Worm (Caenorhabditis elegans): ENCODE results near the gene chil-19.
"Not testable (repeated sequence)": the region's sequence is repeated elsewhere in the genome, so short reads cannot be mapped to it uniquely, and the experiment has no call there.

The chil-19 gene

ce11 chrII:9474367-9475105 lies 20.3 kb upstream of the chil-19 start, which contains the start of the genes chil-25 and chil-26:
chil-25 (minus strand) TSS chrII:9474467.
chil-26 (plus strand) TSS chrII:9475055.
- TF ChIP-seq T23F11.4 (GFP tag; optimal IDR thresholded peaks at IDR 0.05) (no peak), eyg-1 (tag; optimal IDR thresholded peaks at IDR 0.05) (no peak), F13H6.1 (tag; optimal IDR thresholded peaks at IDR 0.05) (no peak), pag-3 (tag; optimal IDR thresholded peaks at IDR 0.05; ENCODE audit: borderline replicate concordance) (no peak), ttx-3 (tag; optimal IDR thresholded peaks at IDR 0.05) (no peak), ref-2 (tag; optimal IDR thresholded peaks at IDR 0.05) (no peak), sox-2 (GFP tag; IDR thresholded peaks at IDR 0.05) (no peak), hlh-15 (tag; optimal IDR thresholded peaks at IDR 0.05) (no peak), sdc-2 (tag; optimal IDR thresholded peaks at IDR 0.05) (no peak), C08G9.2 (tag; optimal IDR thresholded peaks at IDR 0.05) (no peak), ceh-34 (tag; optimal IDR thresholded peaks at IDR 0.05) (no peak), ceh-45 (GFP tag; IDR thresholded peaks at IDR 0.05) (no peak), ztf-16 (tag; optimal IDR thresholded peaks at IDR 0.05) (no peak), tbx-7 (tag; optimal IDR thresholded peaks at IDR 0.05) (no peak), sox-4 (tag; optimal IDR thresholded peaks at IDR 0.05) (no peak), ceh-6 (GFP tag; optimal IDR thresholded peaks at IDR 0.05) (no peak)

- TF ChIP-seq sdc-2 (tag; optimal IDR thresholded peaks at IDR 0.05) (no peak), pax-1 (tag; optimal IDR thresholded peaks at IDR 0.05) (no peak), elt-2 (tag; optimal IDR thresholded peaks at IDR 0.05) (peak; percentile 4)
Measured at ce11 chrII:9470027-9470426, 15.8 kb upstream of the chil-19 start, which contains the start of gene T19H5.6. T19H5.6 (minus strand) TSS chrII:9470221.

ce11 chrII:9468414-9468813 lies 14.2 kb upstream of the chil-19 start, which contains the start of gene chil-23:
chil-23 (minus strand) TSS chrII:9468611.
- TF ChIP-seq ceh-6 (GFP tag; optimal IDR thresholded peaks at IDR 0.05) (no peak), ceh-34 (tag; optimal IDR thresholded peaks at IDR 0.05) (no peak), madf-2 (tag; optimal IDR thresholded peaks at IDR 0.05) (no peak), elt-2 (tag; optimal IDR thresholded peaks at IDR 0.05) (peak; percentile 82)

ce11 chrII:9466095-9466494 lies 11.9 kb upstream of the chil-19 start, which contains the start of gene chil-22:
chil-22 (minus strand) TSS chrII:9466195.
- TF ChIP-seq nhr-232 (tag; optimal IDR thresholded peaks at IDR 0.05) (no peak), unc-55 (GFP tag; optimal IDR thresholded peaks at IDR 0.05) (no peak), fax-1 (tag; optimal IDR thresholded peaks at IDR 0.05) (no peak), rnt-1 (tag; optimal IDR thresholded peaks at IDR 0.05) (no peak), ceh-24 (tag; optimal IDR thresholded peaks at IDR 0.05) (no peak), ceh-18 (tag; optimal IDR thresholded peaks at IDR 0.05) (no peak), hlh-6 (tag; optimal IDR thresholded peaks at IDR 0.05) (no peak), elt-4 (tag; optimal IDR thresholded peaks at IDR 0.05) (no peak), pax-1 (tag; optimal IDR thresholded peaks at IDR 0.05) (no peak), dmd-4 (tag; optimal IDR thresholded peaks at IDR 0.05; ENCODE audit: borderline replicate concordance) (no peak), ceh-19 (GFP tag; optimal IDR thresholded peaks at IDR 0.05) (no peak), npax-4 (tag; optimal IDR thresholded peaks at IDR 0.05) (no peak), ceh-22 (tag; optimal IDR thresholded peaks at IDR 0.05) (no peak), ets-4 (tag; optimal IDR thresholded peaks at IDR 0.05) (no peak), C38D4.7 (GFP tag; optimal IDR thresholded peaks at IDR 0.05) (no peak)

- not testable (repeated sequence) for TF ChIP-seq sdc-2, pros-1, pqm-1 (tag; optimal IDR thresholded peaks at IDR 0.05)
Measured at ce11 chrII:9461881-9462280, 7.7 kb upstream of the chil-19 start, which contains the start of gene chil-21. chil-21 (minus strand) TSS chrII:9461981.

Measured in whole organism, late embryonic.